Fruit fly (Drosophila melanogaster) whole organism, pupa: ENCODE measurements around the gene SecCl.

Experiments
- CG10348 ChIP-seq: fragments of 200-800 bp; sonication (Bioruptor generic); IDR thresholded peaks from 2 replicates; pipeline ENCODE4 v1.3.6; 2022; ENCODE audit warnings: missing biosample characterization, missing genetic modification characterization
- CG12605 ChIP-seq: fragments of 200-800 bp; sonication (Bioruptor generic); IDR thresholded peaks from 2 replicates; pipeline ENCODE4 v1.3.6; 2022; ENCODE audit warnings: missing biosample characterization, missing genetic modification characterization
- CG13204 ChIP-seq: fragments of 200-800 bp; sonication (Bioruptor generic); optimal IDR thresholded peaks from 2 replicates; lab custom pipeline; 2018; ENCODE audit warnings: missing biosample characterization, mild to moderate bottlenecking, missing genetic modification characterization, moderate library complexity
- CG14655 ChIP-seq: fragments of 200-800 bp; sonication (Bioruptor generic); optimal IDR thresholded peaks from 3 replicates; lab custom pipeline; 2017; ENCODE audit warnings: mild to moderate bottlenecking, missing biosample characterization, missing genetic modification reagents, missing genetic modification characterization
- CG15710 ChIP-seq: fragments of 200-800 bp; sonication (Bioruptor generic); optimal IDR thresholded peaks from 2 replicates; lab custom pipeline; 2018; ENCODE audit warnings: missing biosample characterization, mild to moderate bottlenecking, missing genetic modification characterization, moderate library complexity
- CG17806 ChIP-seq: fragments of 200-800 bp; sonication (Bioruptor generic); optimal IDR thresholded peaks from 2 replicates; lab custom pipeline; 2018; ENCODE audit warnings: missing biosample characterization, mild to moderate bottlenecking, missing genetic modification characterization, moderate library complexity
- CG32121 ChIP-seq: fragments of 200-800 bp; sonication (Bioruptor generic); IDR thresholded peaks from 2 replicates; pipeline ENCODE4 v1.3.6; 2022; ENCODE audit warnings: missing biosample characterization, missing genetic modification characterization
- CG34367 ChIP-seq: fragments of 200-800 bp; sonication (Bioruptor generic); optimal IDR thresholded peaks from 2 replicates; lab custom pipeline; 2018; ENCODE audit warnings: missing biosample characterization, mild to moderate bottlenecking, missing genetic modification characterization
- CG4496 ChIP-seq: fragments of 200-800 bp; sonication (Bioruptor generic); IDR thresholded peaks from 3 replicates; pipeline ENCODE4 v1.3.6; 2022; ENCODE audit warnings: missing biosample characterization, missing genetic modification characterization
- CG8159 ChIP-seq: fragments of 200-800 bp; sonication (Bioruptor generic); optimal IDR thresholded peaks from 3 replicates; lab custom pipeline; 2018; ENCODE audit warnings: missing biosample characterization, mild to moderate bottlenecking, missing genetic modification characterization, moderate library complexity
- CG8301 ChIP-seq: fragments of 200-800 bp; sonication (Bioruptor generic); optimal IDR thresholded peaks from 2 replicates; lab custom pipeline; 2018; ENCODE audit warnings: missing biosample characterization, mild to moderate bottlenecking, missing genetic modification characterization
- CG9948 ChIP-seq: fragments of 200-800 bp; sonication (Bioruptor generic); optimal IDR thresholded peaks from 2 replicates; lab custom pipeline; 2018; ENCODE audit warnings: missing biosample characterization, mild to moderate bottlenecking, missing genetic modification characterization, moderate library complexity
- D1 ChIP-seq: fragments of 200-800 bp; sonication (Bioruptor generic); optimal IDR thresholded peaks from 2 replicates; lab custom pipeline; 2018; ENCODE audit warnings: missing biosample characterization, mild to moderate bottlenecking, missing genetic modification characterization, moderate library complexity
- EcR ChIP-seq: fragments of 200-800 bp; sonication (Bioruptor generic); optimal IDR thresholded peaks from 3 replicates; lab custom pipeline; 2019; ENCODE audit warnings: missing biosample characterization, missing genetic modification characterization, mild to moderate bottlenecking, moderate library complexity, missing genetic modification reagents
- Ets98B ChIP-seq: fragments of 200-800 bp; sonication (Bioruptor generic); IDR thresholded peaks from 2 replicates; pipeline ENCODE4 v1.3.6; 2022; ENCODE audit warnings: missing biosample characterization, missing genetic modification characterization
- Pif1A ChIP-seq: fragments of 200-800 bp; sonication (Bioruptor generic); optimal IDR thresholded peaks from 3 replicates; lab custom pipeline; 2016; ENCODE audit warnings: missing biosample characterization, missing genetic modification characterization
- Pif1B ChIP-seq: fragments of 200-800 bp; sonication (Bioruptor generic); optimal IDR thresholded peaks from 3 replicates; lab custom pipeline; 2016; ENCODE audit warnings: missing biosample characterization, missing genetic modification characterization
- Snoo ChIP-seq: fragments of 200-800 bp; sonication (Bioruptor generic); optimal IDR thresholded peaks from 3 replicates; lab custom pipeline; 2017; ENCODE audit warnings: missing biosample characterization, mild to moderate bottlenecking, missing genetic modification characterization, inconsistent platforms
- fd96Ca ChIP-seq: fragments of 200-800 bp; sonication (Bioruptor generic); IDR thresholded peaks from 3 replicates; pipeline ENCODE4 v1.3.6; 2022; ENCODE audit warnings: missing biosample characterization, missing genetic modification characterization
- gl ChIP-seq: fragments of 200-800 bp; sonication (Bioruptor generic); optimal IDR thresholded peaks from 2 replicates; lab custom pipeline; 2018; ENCODE audit warnings: missing biosample characterization, mild to moderate bottlenecking, missing genetic modification characterization
- rn ChIP-seq: fragments of 200-800 bp; sonication (Bioruptor generic); IDR thresholded peaks from 2 replicates; pipeline ENCODE4 v1.3.6; 2022; ENCODE audit warnings: missing biosample characterization, missing genetic modification characterization

The SecCl gene

dm6 chr3L:17445629-17446431 lies 24.1 kb upstream of the SecCl start:
- TF ChIP-seq CG8159 (tag; lab: Kevin White, UChicago) (no peak), CG12605 (GFP tag; lab: Robert Waterston, UW) (no peak), gl (tag; lab: Kevin White, UChicago) (no peak), CG32121 (no peak), Pif1B (GFP tag; lab: Kevin White, UChicago) (no peak), CG4496 (GFP tag; lab: Robert Waterston, UW) (no peak), rn (GFP tag; lab: Robert Waterston, UW) (no peak), CG8301 (tag; lab: Kevin White, UChicago) (no peak), Pif1A (GFP tag; lab: Kevin White, UChicago) (no peak), CG9948 (tag; lab: Kevin White, UChicago) (no peak), CG17806 (no peak)

- TF ChIP-seq CG8159 (tag; lab: Kevin White, UChicago) (no peak), fd96Ca (GFP tag; lab: Robert Waterston, UW) (no peak), CG10348 (GFP tag; lab: Robert Waterston, UW) (no peak), Snoo (tag; lab: Kevin White, UChicago) (no peak), CG8301 (tag; lab: Kevin White, UChicago) (no peak), CG14655 (no peak), CG13204 (GFP tag; lab: Kevin White, UChicago) (no peak), EcR (GFP tag; lab: Kevin White, UChicago) (no peak), Pif1A (GFP tag; lab: Kevin White, UChicago) (no peak), CG34367 (no peak), CG15710 (tag; lab: Kevin White, UChicago) (no peak)
Measured at dm6 chr3L:17447881-17448280, 22.0 kb upstream of the SecCl start.

- TF ChIP-seq fd96Ca (GFP tag; lab: Robert Waterston, UW), result no peak
- TF ChIP-seq CG8159 (tag; lab: Kevin White, UChicago), result peak; percentile 14
Measured at dm6 chr3L:17457695-17458242, 12.2 kb upstream of the SecCl start.

- TF ChIP-seq gl (tag; lab: Kevin White, UChicago), result no peak
Measured at dm6 chr3L:17458856-17459518, 10.9 kb upstream of the SecCl start.

dm6 chr3L:17461369-17462012 lies 8.4 kb upstream of the SecCl start:
- TF ChIP-seq gl (tag; lab: Kevin White, UChicago) (no peak), CG32121 (no peak), CG14655 (no peak), CG8159 (tag; lab: Kevin White, UChicago) (no peak), CG9948 (tag; lab: Kevin White, UChicago) (no peak), Ets98B (GFP tag; lab: Robert Waterston, UW) (no peak), CG8301 (tag; lab: Kevin White, UChicago) (no peak), CG13204 (GFP tag; lab: Kevin White, UChicago) (no peak), fd96Ca (GFP tag; lab: Robert Waterston, UW) (no peak), Snoo (tag; lab: Kevin White, UChicago) (no peak), CG10348 (GFP tag; lab: Robert Waterston, UW) (no peak), CG15710 (tag; lab: Kevin White, UChicago) (no peak), CG12605 (GFP tag; lab: Robert Waterston, UW) (no peak), rn (GFP tag; lab: Robert Waterston, UW) (no peak), D1 (tag; lab: Kevin White, UChicago) (no peak), Pif1A (GFP tag; lab: Kevin White, UChicago) (no peak), CG17806 (no peak)

- TF ChIP-seq Snoo (tag; lab: Kevin White, UChicago), result no peak
- no peak for TF ChIP-seq rn (GFP tag; lab: Robert Waterston, UW)
- no peak for TF ChIP-seq EcR (GFP tag; lab: Kevin White, UChicago)
- TF ChIP-seq CG34367, result no peak
- no peak for TF ChIP-seq gl (tag; lab: Kevin White, UChicago)
- TF ChIP-seq CG15710 (tag; lab: Kevin White, UChicago), result no peak
- TF ChIP-seq CG12605 (GFP tag; lab: Robert Waterston, UW), result no peak
- no peak for TF ChIP-seq CG32121
- TF ChIP-seq CG8159 (tag; lab: Kevin White, UChicago), result no peak
- no peak for TF ChIP-seq fd96Ca (GFP tag; lab: Robert Waterston, UW)
- TF ChIP-seq CG8301 (tag; lab: Kevin White, UChicago), result no peak
- TF ChIP-seq Ets98B (GFP tag; lab: Robert Waterston, UW), result no peak
Measured at dm6 chr3L:17462474-17462873, 7.5 kb upstream of the SecCl start.
